Worm (Caenorhabditis elegans) whole organism, L1 larva: Measurements from ENCODE around the gene srx-5.

Experiments used
- C04F5.9 ChIP-seq: sonication (generic microtip); optimal IDR thresholded peaks from 2 replicates; lab custom pipeline; 2016; ENCODE audit warnings: missing genetic modification characterization, missing compliant biosample characterization
- F16B12.6 ChIP-seq: fragments of 150-350 bp; optimal IDR thresholded peaks from 2 replicates; lab custom pipeline; 2014; ENCODE audit warnings: missing biosample characterization, missing genetic modification characterization
- aha-1 ChIP-seq: fragments of 150-350 bp; optimal IDR thresholded peaks from 2 replicates; lab custom pipeline; 2014; ENCODE audit warnings: missing biosample characterization, missing genetic modification characterization
- alr-1 ChIP-seq: fragments of 200-800 bp; sonication (Bioruptor generic); optimal IDR thresholded peaks from 2 replicates; lab custom pipeline; 2018; ENCODE audit warnings: borderline replicate concordance, mild to moderate bottlenecking, missing genetic modification characterization, missing compliant biosample characterization
- ama-1 ChIP-seq: fragments of 150-350 bp; optimal IDR thresholded peaks from 2 replicates; lab custom pipeline; 2014
- ceh-88 ChIP-seq: fragments of 200-800 bp; sonication (Bioruptor generic); IDR thresholded peaks from 2 replicates; pipeline ENCODE4 v1.3.6; 2022; ENCODE audit warnings: missing genetic modification characterization, missing compliant biosample characterization
- ceh-90 ChIP-seq: sonication (generic microtip); optimal IDR thresholded peaks from 2 replicates; lab custom pipeline; 2016; ENCODE audit warnings: missing genetic modification characterization, missing compliant biosample characterization
- ces-1 ChIP-seq: fragments of 150-350 bp; optimal IDR thresholded peaks from 2 replicates; lab custom pipeline; 2014; ENCODE audit warnings: missing biosample characterization, missing genetic modification reagents, missing genetic modification characterization
- dpl-1 ChIP-seq, 3 experiments: fragments of 150-350 bp in 2 of 3; sonication (generic microtip) in 1 of 3; optimal IDR thresholded peaks; 2 replicates each; lab custom pipeline; 2014 to 2017; ENCODE audit warnings: missing biosample characterization in 3 of 3, missing genetic modification characterization in 3 of 3, missing genetic modification reagents in 3 of 3
- dsc-1 ChIP-seq: sonication (generic microtip); optimal IDR thresholded peaks from 2 replicates; lab custom pipeline; 2016; ENCODE audit warnings: mild to moderate bottlenecking, missing genetic modification characterization, missing compliant biosample characterization
- efl-1 ChIP-seq, 4 experiments: fragments of 150-350 bp; optimal IDR thresholded peaks in 3 of 4; peaks in 1 of 4; 1 replicate in 1 of 4; 2 replicates in 3 of 4; lab custom pipeline; 2014; ENCODE audit warnings: missing biosample characterization in 2 of 4, missing genetic modification characterization in 2 of 4, missing genetic modification reagents in 2 of 4
- elt-2 ChIP-seq: sonication (generic microtip); optimal IDR thresholded peaks from 2 replicates; lab custom pipeline; 2016; ENCODE audit warnings: missing genetic modification characterization, mild to moderate bottlenecking, inconsistent platforms, missing compliant biosample characterization, missing genetic modification reagents
- elt-3 ChIP-seq, 6 experiments: fragments of 150-350 bp in 1 of 6; sonication (generic microtip); optimal IDR thresholded peaks; 2 replicates each; lab custom pipeline; 2017 to 2018; ENCODE audit warnings: missing biosample characterization in 6 of 6, missing genetic modification characterization in 6 of 6, inconsistent platforms in 1 of 6
- ets-5 ChIP-seq: fragments of 200-800 bp; sonication (Bioruptor generic); IDR thresholded peaks from 2 replicates; pipeline ENCODE4 v1.3.6; 2022; ENCODE audit warnings: missing genetic modification characterization, missing compliant biosample characterization
- fkh-4 ChIP-seq: sonication (generic microtip); optimal IDR thresholded peaks from 2 replicates; lab custom pipeline; 2016; ENCODE audit warnings: missing compliant biosample characterization, missing genetic modification characterization, borderline replicate concordance
- fkh-8 ChIP-seq: sonication (generic microtip); optimal IDR thresholded peaks from 2 replicates; lab custom pipeline; 2016; ENCODE audit warnings: mild to moderate bottlenecking, missing genetic modification characterization, missing compliant biosample characterization
- hlh-17 ChIP-seq: fragments of 200-800 bp; sonication (Bioruptor generic); optimal IDR thresholded peaks from 2 replicates; lab custom pipeline; 2018; ENCODE audit warnings: missing genetic modification characterization, mild to moderate bottlenecking, missing compliant biosample characterization, moderate library complexity, borderline replicate concordance
- hlh-4 ChIP-seq: sonication (generic microtip); optimal IDR thresholded peaks from 2 replicates; lab custom pipeline; 2016; ENCODE audit warnings: mild to moderate bottlenecking, missing genetic modification characterization, missing compliant biosample characterization
- hpl-2 ChIP-seq: fragments of 150-350 bp; optimal IDR thresholded peaks from 2 replicates; lab custom pipeline; 2014; ENCODE audit warnings: missing biosample characterization, missing genetic modification reagents, missing genetic modification characterization
- irx-1 ChIP-seq: sonication (generic microtip); optimal IDR thresholded peaks from 2 replicates; lab custom pipeline; 2016; ENCODE audit warnings: missing genetic modification characterization, missing compliant biosample characterization
- lin-14 ChIP-seq: fragments of 200-800 bp; sonication (Bioruptor generic); optimal IDR thresholded peaks from 2 replicates; lab custom pipeline; 2018; ENCODE audit warnings: mild to moderate bottlenecking, missing genetic modification characterization, moderate library complexity, missing compliant biosample characterization
- lin-15B ChIP-seq: fragments of 150-350 bp; sonication (generic microtip); optimal IDR thresholded peaks from 3 replicates; lab custom pipeline; 2014; ENCODE audit warnings: missing biosample characterization, missing genetic modification characterization
- lin-39 ChIP-seq: fragments of 150-350 bp; optimal IDR thresholded peaks from 2 replicates; lab custom pipeline; 2014; ENCODE audit warnings: missing biosample characterization, missing genetic modification reagents, missing genetic modification characterization
- lir-3 ChIP-seq: sonication (generic microtip); optimal IDR thresholded peaks from 2 replicates; lab custom pipeline; 2016; ENCODE audit warnings: mild to moderate bottlenecking, missing genetic modification characterization, moderate library complexity, missing compliant biosample characterization; ENCODE audit not compliant: poor library complexity
- lsy-2 ChIP-seq, 2 experiments: fragments of 150-350 bp; optimal IDR thresholded peaks; 2 replicates each; lab custom pipeline; 2014; ENCODE audit warnings: missing biosample characterization in 2 of 2, missing genetic modification characterization in 2 of 2
- mdl-1 ChIP-seq, 2 experiments: fragments of 150-350 bp; optimal IDR thresholded peaks; 2 replicates each; lab custom pipeline; 2014 to 2017; ENCODE audit warnings: missing biosample characterization in 2 of 2, missing genetic modification characterization in 2 of 2, inconsistent platforms in 1 of 2
- mef-2 ChIP-seq: fragments of 150-350 bp; optimal IDR thresholded peaks from 2 replicates; lab custom pipeline; 2014; ENCODE audit warnings: missing biosample characterization, missing genetic modification characterization
- nhr-19 ChIP-seq: fragments of 200-800 bp; sonication (Bioruptor generic); conservative IDR thresholded peaks from 2 replicates; pipeline ENCODE4 v1.3.6; 2022; ENCODE audit warnings: missing genetic modification characterization, missing compliant biosample characterization
- nhr-20 ChIP-seq: sonication (generic microtip); optimal IDR thresholded peaks from 2 replicates; lab custom pipeline; 2016; ENCODE audit warnings: mild to moderate bottlenecking, missing genetic modification characterization, missing compliant biosample characterization
- nhr-237 ChIP-seq: fragments of 150-350 bp; optimal IDR thresholded peaks from 2 replicates; lab custom pipeline; 2014; ENCODE audit warnings: missing biosample characterization, missing genetic modification characterization
- nhr-71 ChIP-seq: sonication (generic microtip); optimal IDR thresholded peaks from 2 replicates; lab custom pipeline; 2016; ENCODE audit warnings: mild to moderate bottlenecking, missing genetic modification characterization, moderate library complexity, missing compliant biosample characterization
- nhr-76 ChIP-seq: sonication (generic microtip); optimal IDR thresholded peaks from 2 replicates; lab custom pipeline; 2017; ENCODE audit warnings: missing biosample characterization, missing genetic modification characterization
- nhr-77 ChIP-seq: fragments of 150-350 bp; optimal IDR thresholded peaks from 2 replicates; lab custom pipeline; 2014; ENCODE audit warnings: missing biosample characterization, missing genetic modification characterization
- nhr-84 ChIP-seq: sonication (generic microtip); optimal IDR thresholded peaks from 2 replicates; lab custom pipeline; 2017; ENCODE audit warnings: missing biosample characterization, missing genetic modification characterization
- nhr-85 ChIP-seq: sonication (generic microtip); peaks from one replicate; lab custom pipeline; 2016; ENCODE audit warnings: missing genetic modification characterization, inconsistent platforms, missing compliant biosample characterization
- nhr-90 ChIP-seq: sonication (generic microtip); optimal IDR thresholded peaks from 2 replicates; lab custom pipeline; 2016; ENCODE audit warnings: mild to moderate bottlenecking, missing genetic modification characterization, missing compliant biosample characterization; ENCODE audit not compliant: poor library complexity
- pax-3 ChIP-seq: fragments of 200-800 bp; sonication (Bioruptor generic); optimal IDR thresholded peaks from 2 replicates; lab custom pipeline; 2018; ENCODE audit warnings: mild to moderate bottlenecking, missing genetic modification characterization, moderate library complexity, missing compliant biosample characterization
- pqm-1 ChIP-seq: sonication (generic microtip); optimal IDR thresholded peaks from 3 replicates; lab custom pipeline; 2017; ENCODE audit warnings: missing biosample characterization, missing genetic modification characterization
- rnt-1 ChIP-seq: sonication (generic microtip); optimal IDR thresholded peaks from 2 replicates; lab custom pipeline; 2016; ENCODE audit warnings: mild to moderate bottlenecking, missing genetic modification characterization, moderate library complexity, missing compliant biosample characterization
- snpc-4 ChIP-seq: fragments of 150-350 bp; optimal IDR thresholded peaks from 2 replicates; lab custom pipeline; 2014; ENCODE audit warnings: missing biosample characterization, missing genetic modification characterization
- snu-23 ChIP-seq: sonication (generic microtip); optimal IDR thresholded peaks from 2 replicates; lab custom pipeline; 2016; ENCODE audit warnings: missing genetic modification characterization, missing compliant biosample characterization
- sox-4 ChIP-seq: sonication (generic microtip); optimal IDR thresholded peaks from 2 replicates; lab custom pipeline; 2016; ENCODE audit warnings: missing genetic modification characterization, missing compliant biosample characterization
- sup-37 ChIP-seq: fragments of 200-800 bp; sonication (Bioruptor generic); optimal IDR thresholded peaks from 2 replicates; lab custom pipeline; 2018; ENCODE audit warnings: mild to moderate bottlenecking, missing genetic modification characterization, missing compliant biosample characterization
- swsn-7 ChIP-seq: sonication (generic microtip); optimal IDR thresholded peaks from 2 replicates; lab custom pipeline; 2016; ENCODE audit warnings: missing genetic modification characterization, missing compliant biosample characterization
- tbx-2 ChIP-seq: sonication (generic microtip); optimal IDR thresholded peaks from 2 replicates; lab custom pipeline; 2016; ENCODE audit warnings: missing genetic modification characterization, missing compliant biosample characterization
- tlp-1 ChIP-seq: fragments of 150-350 bp; optimal IDR thresholded peaks from 2 replicates; lab custom pipeline; 2014; ENCODE audit warnings: missing biosample characterization, missing genetic modification characterization
- unc-130 ChIP-seq: fragments of 150-350 bp; optimal IDR thresholded peaks from 2 replicates; lab custom pipeline; 2017; ENCODE audit warnings: missing biosample characterization, missing genetic modification characterization, inconsistent platforms
- unc-86 ChIP-seq: sonication (generic microtip); optimal IDR thresholded peaks from 2 replicates; lab custom pipeline; 2016; ENCODE audit warnings: missing genetic modification characterization, missing compliant biosample characterization
- zag-1 ChIP-seq: fragments of 150-350 bp; optimal IDR thresholded peaks from 2 replicates; lab custom pipeline; 2014; ENCODE audit warnings: missing biosample characterization, missing genetic modification characterization
- zip-4 ChIP-seq: fragments of 200-800 bp; sonication (Bioruptor generic); optimal IDR thresholded peaks from 2 replicates; lab custom pipeline; 2018; ENCODE audit warnings: mild to moderate bottlenecking, missing genetic modification characterization, moderate library complexity, missing compliant biosample characterization
- ztf-4 ChIP-seq: fragments of 150-350 bp; optimal IDR thresholded peaks from 2 replicates; lab custom pipeline; 2014; ENCODE audit warnings: missing biosample characterization, missing genetic modification characterization

srx-5 gene

ce11 chrV:726573-727483, 26.9 kb downstream of the srx-5 start:
- TF ChIP-seq ceh-90 (no peak), aha-1 (tag; lab: Kevin White, UChicago) (no peak), nhr-90 (peak; percentile 17), tlp-1 (tag; lab: Kevin White, UChicago) (no peak), nhr-19 (peak; percentile 7), ces-1 (GFP tag; lab: Kevin White, UChicago) (no peak), fkh-4 (no peak), lin-39 (tag; lab: Kevin White, UChicago) (no peak), rnt-1 (peak; percentile 64), ets-5 (no peak), hlh-17 (GFP tag; lab: Kevin White, UChicago) (no peak), nhr-85 (tag; lab: Kevin White, UChicago) (peak; percentile 48), efl-1 (optimal IDR thresholded peaks at IDR 0.05; lab: Kevin White, UChicago) (no peak), efl-1 (GFP tag; optimal IDR thresholded peaks at IDR 0.05 in 1 of 2; lab: Kevin White, UChicago) (peak in 1 of 2 experiments; percentile 92), pqm-1 (tag; lab: Kevin White, UChicago) (no peak), elt-2 (tag; lab: Kevin White, UChicago) (peak; percentile 17), ceh-88 (peak; percentile 45), nhr-76 (tag; lab: Kevin White, UChicago) (no peak), sup-37 (no peak), lir-3 (tag; lab: Kevin White, UChicago) (no peak), ama-1 (lab: Kevin White, UChicago) (peak; percentile 79), nhr-20 (peak; percentile 7), elt-3 (tag; optimal IDR thresholded peaks at IDR 0.05; lab: Kevin White, UChicago) (peak in 4 of 6 experiments; percentile 14 to 71 (median 27)), dsc-1 (no peak), mdl-1 (tag; optimal IDR thresholded peaks at IDR 0.05; lab: Kevin White, UChicago) (no peak), zip-4 (GFP tag; lab: Kevin White, UChicago) (no peak), nhr-71 (peak; percentile 50), dpl-1 (GFP tag; optimal IDR thresholded peaks at IDR 0.05; lab: Kevin White, UChicago) (no peak), fkh-8 (tag; lab: Kevin White, UChicago) (no peak), snu-23 (GFP tag; lab: Kevin White, UChicago) (peak; percentile 22), irx-1 (tag; lab: Kevin White, UChicago) (peak; percentile 2), alr-1 (no peak), nhr-84 (peak; percentile 53), hlh-4 (tag; lab: Kevin White, UChicago) (no peak), mef-2 (no peak), nhr-237 (tag; lab: Kevin White, UChicago) (no peak), C04F5.9 (tag; lab: Kevin White, UChicago) (no peak), sox-4 (tag; lab: Kevin White, UChicago) (no peak), zag-1 (tag; lab: Kevin White, UChicago) (no peak), pax-3 (tag; lab: Kevin White, UChicago) (peak; percentile 22), snpc-4 (tag; lab: Kevin White, UChicago) (no peak), lsy-2 (tag; optimal IDR thresholded peaks at IDR 0.05; lab: Kevin White, UChicago) (peak in 1 of 2 experiments; percentile 25), hpl-2 (GFP tag; lab: Kevin White, UChicago) (no peak), tbx-2 (tag; lab: Kevin White, UChicago) (no peak), unc-86 (tag; lab: Kevin White, UChicago) (no peak), ztf-4 (tag; lab: Kevin White, UChicago) (peak; percentile 21), nhr-77 (no peak), lin-15B (tag; lab: Kevin White, UChicago) (no peak), swsn-7 (no peak), lin-14 (GFP tag; lab: Kevin White, UChicago) (peak; percentile 31), unc-130 (tag; lab: Kevin White, UChicago) (peak; percentile 10), F16B12.6 (tag; lab: Kevin White, UChicago) (no peak)
